Fruit fly (Drosophila melanogaster) whole organism, embryonic: ENCODE measurements around the gene Glys.

Experiments used
- Bdp1 ChIP-seq: fragments of 200-800 bp; sonication (Bioruptor generic); optimal IDR thresholded peaks from 3 replicates; lab custom pipeline; 2016; ENCODE audit warnings: missing biosample characterization, missing genetic modification characterization
- Bgb ChIP-seq: fragments of 200-800 bp; sonication (Bioruptor generic); IDR thresholded peaks from 2 replicates; pipeline ENCODE4 v1.3.6; 2022; ENCODE audit warnings: missing biosample characterization, missing genetic modification characterization; ENCODE audit not compliant: partially characterized antibody
- Blimp-1 ChIP-seq: fragments of 200-800 bp; sonication (Bioruptor generic); optimal IDR thresholded peaks from 3 replicates; lab custom pipeline; 2018; ENCODE audit warnings: missing biosample characterization, missing genetic modification characterization, mild to moderate bottlenecking, moderate library complexity, missing genetic modification reagents
- C15 ChIP-seq: fragments of 200-800 bp; sonication (Bioruptor generic); IDR thresholded peaks from 3 replicates; pipeline ENCODE4 v1.3.6; 2022; ENCODE audit warnings: missing biosample characterization, missing genetic modification characterization
- CG10431 ChIP-seq: fragments of 200-800 bp; sonication (Bioruptor generic); optimal IDR thresholded peaks from 3 replicates; lab custom pipeline; 2018; ENCODE audit warnings: missing biosample characterization, mild to moderate bottlenecking, missing genetic modification characterization
- CG10654 ChIP-seq: fragments of 200-800 bp; sonication (Bioruptor generic); optimal IDR thresholded peaks from 2 replicates; lab custom pipeline; 2016; ENCODE audit warnings: missing biosample characterization, missing genetic modification characterization
- CG11695 ChIP-seq: fragments of 200-800 bp; sonication (Bioruptor generic); IDR thresholded peaks from 3 replicates; pipeline ENCODE4 v1.3.6; 2022; ENCODE audit warnings: missing biosample characterization, missing genetic modification characterization
- CG11723 ChIP-seq: fragments of 200-800 bp; sonication (Bioruptor generic); optimal IDR thresholded peaks from 2 replicates; lab custom pipeline; 2017; ENCODE audit warnings: missing biosample characterization, mild to moderate bottlenecking, missing genetic modification characterization
- CG17385 ChIP-seq: fragments of 200-800 bp; sonication (Bioruptor generic); optimal IDR thresholded peaks from 3 replicates; lab custom pipeline; 2018; ENCODE audit warnings: missing biosample characterization, mild to moderate bottlenecking, missing genetic modification characterization
- CG17802 ChIP-seq: fragments of 200-800 bp; sonication (Bioruptor generic); optimal IDR thresholded peaks from 2 replicates; lab custom pipeline; 2018; ENCODE audit warnings: missing biosample characterization, mild to moderate bottlenecking, missing genetic modification characterization, moderate library complexity
- CG17829 ChIP-seq: fragments of 200-800 bp; optimal IDR thresholded peaks from 2 replicates; lab custom pipeline; 2019; ENCODE audit warnings: missing biosample characterization, mild to moderate bottlenecking, missing genetic modification characterization, moderate library complexity
- CG18599 ChIP-seq: fragments of 200-800 bp; sonication (Bioruptor generic); optimal IDR thresholded peaks from 3 replicates; lab custom pipeline; 2017; ENCODE audit warnings: missing biosample characterization, missing genetic modification characterization, mild to moderate bottlenecking, moderate library complexity, missing genetic modification reagents
- CG18764 ChIP-seq: fragments of 200-800 bp; sonication (Bioruptor generic); optimal IDR thresholded peaks from 3 replicates; lab custom pipeline; 2016; ENCODE audit warnings: missing biosample characterization, missing genetic modification characterization
- CG32772 ChIP-seq: fragments of 200-800 bp; sonication (Bioruptor generic); IDR thresholded peaks from 2 replicates; pipeline ENCODE4 v1.3.6; 2022; ENCODE audit warnings: missing biosample characterization, missing genetic modification characterization
- CG4328 ChIP-seq: fragments of 200-800 bp; sonication (Bioruptor generic); optimal IDR thresholded peaks from 3 replicates; lab custom pipeline; 2017; ENCODE audit warnings: missing biosample characterization, missing genetic modification reagents, missing genetic modification characterization
- CG6765 ChIP-seq: fragments of 200-800 bp; sonication (Bioruptor generic); optimal IDR thresholded peaks from 3 replicates; lab custom pipeline; 2017; ENCODE audit warnings: missing biosample characterization, mild to moderate bottlenecking, missing genetic modification characterization
- CG6791 ChIP-seq: fragments of 200-800 bp; sonication (Bioruptor generic); IDR thresholded peaks from 3 replicates; pipeline ENCODE4 v1.3.6; 2022; ENCODE audit warnings: missing biosample characterization, missing genetic modification characterization; ENCODE audit not compliant: partially characterized antibody
- CG6854 ChIP-seq: fragments of 200-800 bp; sonication (Bioruptor generic); optimal IDR thresholded peaks from 3 replicates; lab custom pipeline; 2017; ENCODE audit warnings: missing biosample characterization, mild to moderate bottlenecking, missing genetic modification characterization
- CG7928 ChIP-seq: fragments of 200-800 bp; sonication (Bioruptor generic); optimal IDR thresholded peaks from 2 replicates; lab custom pipeline; 2017; ENCODE audit warnings: missing biosample characterization, mild to moderate bottlenecking, missing genetic modification characterization
- CG7987 ChIP-seq: fragments of 200-800 bp; sonication (Bioruptor generic); optimal IDR thresholded peaks from 2 replicates; lab custom pipeline; 2018; ENCODE audit warnings: missing biosample characterization, mild to moderate bottlenecking, missing genetic modification characterization, moderate library complexity
- CG8944 ChIP-seq: fragments of 200-800 bp; sonication (Bioruptor generic); optimal IDR thresholded peaks from 3 replicates; lab custom pipeline; 2016; ENCODE audit warnings: missing biosample characterization, missing genetic modification characterization
- Chrac-16 ChIP-seq: fragments of 200-800 bp; sonication (Bioruptor generic); optimal IDR thresholded peaks from 3 replicates; lab custom pipeline; 2016; ENCODE audit warnings: missing biosample characterization, missing genetic modification characterization
- D19A ChIP-seq: fragments of 200-800 bp; optimal IDR thresholded peaks from 3 replicates; lab custom pipeline; 2019; ENCODE audit warnings: missing biosample characterization, mild to moderate bottlenecking, missing genetic modification characterization, moderate library complexity
- Dip2 ChIP-seq: fragments of 200-800 bp; sonication (Bioruptor generic); IDR thresholded peaks from 2 replicates; pipeline ENCODE4 v1.3.6; 2022; ENCODE audit warnings: missing biosample characterization, missing genetic modification characterization
- Dll ChIP-seq: fragments of 200-800 bp; sonication (Bioruptor generic); IDR thresholded peaks from 4 replicates; pipeline ENCODE4 v1.3.6; 2022; ENCODE audit warnings: missing biosample characterization, missing genetic modification characterization; ENCODE audit not compliant: partially characterized antibody
- Hmx ChIP-seq: fragments of 200-800 bp; sonication (Bioruptor generic); optimal IDR thresholded peaks from 2 replicates; lab custom pipeline; 2016; ENCODE audit warnings: missing biosample characterization, missing genetic modification characterization
- MBD-R2 ChIP-seq: fragments of 200-800 bp; sonication (Bioruptor generic); IDR thresholded peaks from 2 replicates; pipeline ENCODE4 v1.3.6; 2022; ENCODE audit warnings: missing biosample characterization, missing genetic modification characterization
- MESR4 ChIP-seq: fragments of 200-800 bp; sonication (Bioruptor generic); optimal IDR thresholded peaks from 2 replicates; lab custom pipeline; 2018; ENCODE audit warnings: missing biosample characterization, mild to moderate bottlenecking, missing genetic modification characterization, moderate library complexity
- Meics ChIP-seq: fragments of 200-800 bp; sonication (Bioruptor generic); optimal IDR thresholded peaks from 2 replicates; lab custom pipeline; 2017; ENCODE audit warnings: missing biosample characterization, mild to moderate bottlenecking, missing genetic modification characterization
- NFAT ChIP-seq: fragments of 200-800 bp; sonication (Bioruptor generic); IDR thresholded peaks from 2 replicates; pipeline ENCODE4 v1.3.6; 2022; ENCODE audit warnings: missing biosample characterization, missing genetic modification characterization
- Pdp1 ChIP-seq, 2 experiments: fragments of 200-800 bp; sonication (Bioruptor generic); optimal IDR thresholded peaks; 3 replicates each; lab custom pipeline; 2016; ENCODE audit warnings: missing biosample characterization in 2 of 2, missing genetic modification characterization in 2 of 2, mild to moderate bottlenecking in 1 of 2, moderate library complexity in 1 of 2
- Poxn ChIP-seq: fragments of 200-800 bp; sonication (Bioruptor generic); IDR thresholded peaks from 2 replicates; pipeline ENCODE4 v1.3.6; 2022; ENCODE audit warnings: missing biosample characterization, missing genetic modification characterization
- Scr ChIP-seq: fragments of 200-800 bp; sonication (Bioruptor generic); IDR thresholded peaks from 2 replicates; pipeline ENCODE4 v1.3.6; 2022; ENCODE audit warnings: missing biosample characterization, missing genetic modification characterization; ENCODE audit not compliant: partially characterized antibody
- Six4 ChIP-seq: fragments of 200-800 bp; sonication (Bioruptor generic); optimal IDR thresholded peaks from 2 replicates; lab custom pipeline; 2016; ENCODE audit warnings: missing biosample characterization, missing genetic modification characterization
- Trl ChIP-seq, 3 experiments: fragments of >200 bp in 2 of 3; fragments of 200-800 bp in 1 of 3; sonication (Bioruptor generic) in 1 of 3; optimal IDR thresholded peaks; 2 replicates in 1 of 3; 3 replicates in 2 of 3; lab custom pipeline; 2016 to 2017; ENCODE audit warnings: missing biosample characterization in 1 of 3, missing genetic modification characterization in 1 of 3
- ac ChIP-seq: fragments of 200-800 bp; sonication (Bioruptor generic); optimal IDR thresholded peaks from 3 replicates; lab custom pipeline; 2017; ENCODE audit warnings: missing biosample characterization, mild to moderate bottlenecking, missing genetic modification characterization
- btn ChIP-seq: fragments of 200-800 bp; sonication (Bioruptor generic); optimal IDR thresholded peaks from 2 replicates; lab custom pipeline; 2016; ENCODE audit warnings: missing biosample characterization, missing genetic modification characterization
- ci ChIP-seq: fragments of 200-800 bp; sonication (Bioruptor generic); IDR thresholded peaks from 3 replicates; pipeline ENCODE4 v1.3.6; 2022; ENCODE audit warnings: missing biosample characterization, missing genetic modification characterization
- crc ChIP-seq: fragments of 200-800 bp; sonication (Bioruptor generic); optimal IDR thresholded peaks from 2 replicates; lab custom pipeline; 2016; ENCODE audit warnings: missing biosample characterization, missing genetic modification characterization
- dmrt11E ChIP-seq: fragments of 200-800 bp; sonication (Bioruptor generic); optimal IDR thresholded peaks from 3 replicates; lab custom pipeline; 2018; ENCODE audit warnings: missing biosample characterization, mild to moderate bottlenecking, missing genetic modification characterization, moderate library complexity
- esg ChIP-seq: fragments of 200-800 bp; sonication (Bioruptor generic); conservative IDR thresholded peaks from 2 replicates; pipeline ENCODE4 v1.3.6; 2022; ENCODE audit warnings: missing biosample characterization, missing genetic modification characterization
- gce ChIP-seq: fragments of 200-800 bp; sonication (Bioruptor generic); IDR thresholded peaks from 3 replicates; pipeline ENCODE4 v1.3.6; 2022; ENCODE audit warnings: missing biosample characterization, missing genetic modification characterization
- knrl ChIP-seq: fragments of 200-800 bp; sonication (Bioruptor generic); IDR thresholded peaks from 3 replicates; pipeline ENCODE4 v1.3.6; 2022; ENCODE audit warnings: missing biosample characterization, missing genetic modification characterization; ENCODE audit not compliant: partially characterized antibody
- mirr ChIP-seq: fragments of 200-800 bp; sonication (Bioruptor generic); optimal IDR thresholded peaks from 3 replicates; lab custom pipeline; 2018; ENCODE audit warnings: missing biosample characterization, mild to moderate bottlenecking, missing genetic modification characterization
- p53 ChIP-seq: fragments of 200-800 bp; sonication (Bioruptor generic); optimal IDR thresholded peaks from 2 replicates; lab custom pipeline; 2016; ENCODE audit warnings: missing biosample characterization, missing genetic modification characterization
- row ChIP-seq: fragments of 200-800 bp; sonication (Bioruptor generic); IDR thresholded peaks from 3 replicates; pipeline ENCODE4 v1.3.6; 2022; ENCODE audit warnings: missing biosample characterization, missing genetic modification characterization
- slbo ChIP-seq: fragments of 200-800 bp; sonication (Bioruptor generic); IDR thresholded peaks from 2 replicates; pipeline ENCODE4 v1.3.6; 2022; ENCODE audit warnings: missing biosample characterization, missing genetic modification characterization
- slou ChIP-seq: fragments of 200-800 bp; sonication (Bioruptor generic); optimal IDR thresholded peaks from 3 replicates; lab custom pipeline; 2016; ENCODE audit warnings: missing biosample characterization, missing genetic modification characterization
- sob ChIP-seq: fragments of 200-800 bp; sonication (Bioruptor generic); IDR thresholded peaks from 2 replicates; pipeline ENCODE4 v1.3.6; 2022; ENCODE audit warnings: missing biosample characterization, missing genetic modification characterization
- zfh2 ChIP-seq: fragments of 200-800 bp; sonication (Bioruptor generic); optimal IDR thresholded peaks from 2 replicates; lab custom pipeline; 2016; ENCODE audit warnings: missing biosample characterization, missing genetic modification characterization

Gene Glys

DNA sequence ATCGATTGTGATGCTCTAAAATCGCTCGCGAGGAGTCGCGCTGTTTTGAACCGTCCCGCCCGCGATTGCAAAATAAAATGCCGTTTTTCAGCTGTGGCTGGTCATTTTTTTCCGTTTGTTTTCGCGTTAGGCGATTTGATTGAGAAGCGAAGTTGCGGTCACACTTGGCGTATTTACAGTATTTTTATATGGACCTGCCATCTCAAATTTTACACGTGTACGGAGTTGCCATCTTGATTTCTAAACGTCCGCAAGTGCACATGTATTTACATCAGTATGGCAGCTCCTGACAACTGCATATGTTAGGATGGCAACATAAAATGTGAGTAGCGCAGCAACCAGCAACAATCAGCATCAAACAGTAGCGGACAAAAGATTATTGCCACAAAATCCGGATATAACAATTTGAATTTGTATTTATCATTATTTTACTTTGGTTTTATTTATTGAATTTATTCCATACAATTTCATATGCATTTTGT lies 51.7 kb downstream of the Glys start, which contains the start of gene CG6966 (continued):
- TF ChIP-seq CG11723 (GFP tag; lab: Kevin White, UChicago) (peak; percentile 88), Chrac-16 (peak; percentile 90), Pdp1 (GFP tag; optimal IDR thresholded peaks at IDR 0.05; lab: Kevin White, UChicago) (peak; percentile 89 to 93), CG17385 (GFP tag; lab: Kevin White, UChicago) (peak; percentile 91), CG7928 (peak; percentile 66), Meics (GFP tag; lab: Kevin White, UChicago) (peak; percentile 95), CG6854 (peak; percentile 70), p53 (peak; percentile 95), CG32772 (GFP tag; lab: Robert Waterston, UW) (no peak), dmrt11E (tag; lab: Kevin White, UChicago) (peak; percentile 89), CG10654 (GFP tag; lab: Kevin White, UChicago) (peak; percentile 96), CG17802 (tag; lab: Kevin White, UChicago) (peak; percentile 85), CG10431 (GFP tag; lab: Kevin White, UChicago) (peak; percentile 80), zfh2 (peak; percentile 96), mirr (GFP tag; lab: Kevin White, UChicago) (peak; percentile 98), Poxn (GFP tag; lab: Robert Waterston, UW) (no peak), Six4 (GFP tag; lab: Kevin White, UChicago) (peak; percentile 89), C15 (no peak), Dll (GFP tag; lab: Robert Waterston, UW) (no peak), gce (GFP tag; lab: Robert Waterston, UW) (no peak), sob (no peak), NFAT (GFP tag; lab: Robert Waterston, UW) (no peak), Bgb (GFP tag; lab: Robert Waterston, UW) (no peak), slbo (GFP tag; lab: Robert Waterston, UW) (no peak), row (GFP tag; lab: Robert Waterston, UW) (no peak), CG6791 (GFP tag; lab: Robert Waterston, UW) (no peak), esg (GFP tag; lab: Robert Waterston, UW) (no peak), crc (GFP tag; lab: Kevin White, UChicago) (peak; percentile 93), CG17829 (tag; lab: Kevin White, UChicago) (peak; percentile 92), MESR4 (GFP tag; lab: Kevin White, UChicago) (peak; percentile 58), Trl (optimal IDR thresholded peaks at IDR 0.05; lab: Kevin White, UChicago) (no peak), Trl (GFP tag; optimal IDR thresholded peaks at IDR 0.05; lab: Kevin White, UChicago) (peak; percentile 97), CG8944 (peak; percentile 94), CG11695 (GFP tag; lab: Robert Waterston, UW) (no peak), Bdp1 (GFP tag; lab: Kevin White, UChicago) (peak; percentile 93), Hmx (GFP tag; lab: Kevin White, UChicago) (peak; percentile 61), CG4328 (GFP tag; lab: Kevin White, UChicago) (peak; percentile 94), btn (GFP tag; lab: Kevin White, UChicago) (peak; percentile 84), MBD-R2 (GFP tag; lab: Robert Waterston, UW) (no peak), Blimp-1 (GFP tag; lab: Kevin White, UChicago) (peak; percentile 82), Dip2 (no peak), Scr (GFP tag; lab: Robert Waterston, UW) (no peak), D19A (tag; lab: Kevin White, UChicago) (peak; percentile 48), CG6765 (GFP tag; lab: Kevin White, UChicago) (peak; percentile 93), ac (peak; percentile 83), CG7987 (peak; percentile 98), CG18599 (peak; percentile 95), slou (peak; percentile 98), CG18764 (GFP tag; lab: Kevin White, UChicago) (peak; percentile 93), ci (no peak), knrl (GFP tag; lab: Robert Waterston, UW) (no peak)
